Worm (Caenorhabditis elegans): ENCODE results near the gene gspd-1.
"Not testable (repeated sequence)": the region's sequence is repeated elsewhere in the genome, so short reads cannot be mapped to it uniquely, and the experiment has no call there.

DNA sequence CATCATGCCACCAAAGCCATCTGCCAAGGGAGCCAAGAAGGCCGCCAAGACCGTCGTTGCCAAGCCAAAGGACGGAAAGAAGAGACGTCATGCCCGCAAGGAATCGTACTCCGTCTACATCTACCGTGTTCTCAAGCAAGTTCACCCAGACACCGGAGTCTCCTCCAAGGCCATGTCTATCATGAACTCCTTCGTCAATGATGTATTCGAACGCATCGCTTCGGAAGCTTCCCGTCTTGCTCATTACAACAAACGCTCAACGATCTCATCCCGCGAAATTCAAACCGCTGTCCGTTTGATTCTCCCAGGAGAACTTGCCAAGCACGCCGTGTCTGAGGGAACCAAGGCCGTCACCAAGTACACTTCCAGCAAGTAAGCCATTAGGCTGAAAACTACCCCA lies 7.5 kb downstream of the gspd-1 start, which contains the start of gene his-48:
- TF ChIP-seq snpc-1.2 (GFP tag; IDR thresholded peaks at IDR 0.05); ztf-11 (tag; optimal IDR thresholded peaks at IDR 0.05); spr-3 (GFP tag; optimal IDR thresholded peaks at IDR 0.05); madf-5 (GFP tag; IDR thresholded peaks at IDR 0.05); skn-1 (tag; optimal IDR thresholded peaks at IDR 0.05); lin-13 (GFP tag; optimal IDR thresholded peaks at IDR 0.05); pha-4 (GFP tag; IDR thresholded peaks at IDR 0.05); pha-4 (tag; optimal IDR thresholded peaks at IDR 0.05); mdl-1 (tag; optimal IDR thresholded peaks at IDR 0.05); saeg-2 (GFP tag; IDR thresholded peaks at IDR 0.05); egl-27 (tag; optimal IDR thresholded peaks at IDR 0.05); ama-1 (optimal IDR thresholded peaks at IDR 0.05); lsy-2 (tag; optimal IDR thresholded peaks at IDR 0.05): not testable (repeated sequence)
